Fruit fly (Drosophila melanogaster) whole organism, adult: ENCODE results near the gene Rassf.
A peak's percentile ranks its signal among the peaks of the same experiment; 100 is the strongest.

Experiments
- CG11617 ChIP-seq: fragments of 200-800 bp; sonication (Bioruptor generic); optimal IDR thresholded peaks from 2 replicates; lab custom pipeline; 2017; ENCODE audit warnings: mild to moderate bottlenecking, missing biosample characterization, missing genetic modification reagents, missing genetic modification characterization
- CG12768 ChIP-seq: fragments of 200-800 bp; sonication (Bioruptor generic); optimal IDR thresholded peaks from 2 replicates; lab custom pipeline; 2017; ENCODE audit warnings: missing biosample characterization, missing genetic modification characterization, mild to moderate bottlenecking, moderate library complexity, missing genetic modification reagents
- CG14711 ChIP-seq: fragments of 200-800 bp; sonication (Bioruptor generic); optimal IDR thresholded peaks from 2 replicates; lab custom pipeline; 2018; ENCODE audit warnings: missing biosample characterization, mild to moderate bottlenecking, missing genetic modification characterization, moderate library complexity
- CG1620 ChIP-seq: fragments of 200-800 bp; sonication (Bioruptor generic); optimal IDR thresholded peaks from 2 replicates; lab custom pipeline; 2016; ENCODE audit warnings: missing biosample characterization, missing genetic modification characterization
- CG33017 ChIP-seq: fragments of 200-800 bp; sonication (Bioruptor generic); optimal IDR thresholded peaks from 2 replicates; lab custom pipeline; 2018; ENCODE audit warnings: missing biosample characterization, mild to moderate bottlenecking, missing genetic modification characterization, moderate library complexity
- CG5204 ChIP-seq: fragments of 200-800 bp; sonication (Bioruptor generic); optimal IDR thresholded peaks from 2 replicates; lab custom pipeline; 2016; ENCODE audit warnings: missing biosample characterization, missing genetic modification characterization
- CG7045 ChIP-seq: fragments of 200-800 bp; sonication (Bioruptor generic); optimal IDR thresholded peaks from 2 replicates; lab custom pipeline; 2017; ENCODE audit warnings: missing biosample characterization, mild to moderate bottlenecking, missing genetic modification characterization
- CG7101 ChIP-seq: fragments of 200-800 bp; sonication (Bioruptor generic); optimal IDR thresholded peaks from 2 replicates; lab custom pipeline; 2018; ENCODE audit warnings: missing biosample characterization, mild to moderate bottlenecking, missing genetic modification characterization, moderate library complexity
- Clk ChIP-seq: fragments of 200-800 bp; sonication (Bioruptor generic); optimal IDR thresholded peaks from 2 replicates; lab custom pipeline; 2017; ENCODE audit warnings: missing biosample characterization, missing genetic modification characterization
- Crg-1 ChIP-seq: fragments of 200-800 bp; sonication (Bioruptor generic); optimal IDR thresholded peaks from 2 replicates; lab custom pipeline; 2016; ENCODE audit warnings: missing biosample characterization, missing genetic modification characterization
- Hr96 ChIP-seq: fragments of 200-800 bp; sonication (Bioruptor generic); optimal IDR thresholded peaks from 2 replicates; lab custom pipeline; 2016; ENCODE audit warnings: missing biosample characterization, missing genetic modification characterization
- Mnt ChIP-seq: fragments of 200-800 bp; sonication (Bioruptor generic); optimal IDR thresholded peaks from 2 replicates; lab custom pipeline; 2016; ENCODE audit warnings: missing biosample characterization, mild to moderate bottlenecking, missing genetic modification characterization
- bab1 ChIP-seq: fragments of 200-800 bp; sonication (Bioruptor generic); optimal IDR thresholded peaks from 3 replicates; lab custom pipeline; 2019; ENCODE audit warnings: missing biosample characterization, mild to moderate bottlenecking, missing genetic modification characterization, moderate library complexity
- cic ChIP-seq: fragments of 200-800 bp; sonication (Bioruptor generic); optimal IDR thresholded peaks from 2 replicates; lab custom pipeline; 2017; ENCODE audit warnings: missing biosample characterization, mild to moderate bottlenecking, missing genetic modification characterization, moderate library complexity
- cnc ChIP-seq, 2 experiments: fragments of >200 bp; optimal IDR thresholded peaks; 2 replicates each; lab custom pipeline; 2017
- kay ChIP-seq: fragments of 200-800 bp; sonication (Bioruptor generic); peaks from one replicate; lab custom pipeline; 2016; ENCODE audit warnings: missing biosample characterization, missing genetic modification characterization, borderline replicate concordance
- ovo ChIP-seq: fragments of 200-800 bp; sonication (Bioruptor generic); optimal IDR thresholded peaks from 2 replicates; lab custom pipeline; 2016; ENCODE audit warnings: missing biosample characterization, missing genetic modification characterization
- pad ChIP-seq: fragments of 200-800 bp; sonication (Bioruptor generic); optimal IDR thresholded peaks from 3 replicates; lab custom pipeline; 2017; ENCODE audit warnings: missing biosample characterization, missing genetic modification characterization, mild to moderate bottlenecking, moderate library complexity, missing genetic modification reagents
- tj ChIP-seq: fragments of 200-800 bp; sonication (Bioruptor generic); optimal IDR thresholded peaks from 3 replicates; lab custom pipeline; 2017; ENCODE audit warnings: missing biosample characterization, mild to moderate bottlenecking, missing genetic modification characterization, moderate library complexity
- toe ChIP-seq: fragments of 200-800 bp; sonication (Bioruptor generic); optimal IDR thresholded peaks from 2 replicates; lab custom pipeline; 2016; ENCODE audit warnings: missing biosample characterization, missing genetic modification characterization

The Rassf gene

DNA sequence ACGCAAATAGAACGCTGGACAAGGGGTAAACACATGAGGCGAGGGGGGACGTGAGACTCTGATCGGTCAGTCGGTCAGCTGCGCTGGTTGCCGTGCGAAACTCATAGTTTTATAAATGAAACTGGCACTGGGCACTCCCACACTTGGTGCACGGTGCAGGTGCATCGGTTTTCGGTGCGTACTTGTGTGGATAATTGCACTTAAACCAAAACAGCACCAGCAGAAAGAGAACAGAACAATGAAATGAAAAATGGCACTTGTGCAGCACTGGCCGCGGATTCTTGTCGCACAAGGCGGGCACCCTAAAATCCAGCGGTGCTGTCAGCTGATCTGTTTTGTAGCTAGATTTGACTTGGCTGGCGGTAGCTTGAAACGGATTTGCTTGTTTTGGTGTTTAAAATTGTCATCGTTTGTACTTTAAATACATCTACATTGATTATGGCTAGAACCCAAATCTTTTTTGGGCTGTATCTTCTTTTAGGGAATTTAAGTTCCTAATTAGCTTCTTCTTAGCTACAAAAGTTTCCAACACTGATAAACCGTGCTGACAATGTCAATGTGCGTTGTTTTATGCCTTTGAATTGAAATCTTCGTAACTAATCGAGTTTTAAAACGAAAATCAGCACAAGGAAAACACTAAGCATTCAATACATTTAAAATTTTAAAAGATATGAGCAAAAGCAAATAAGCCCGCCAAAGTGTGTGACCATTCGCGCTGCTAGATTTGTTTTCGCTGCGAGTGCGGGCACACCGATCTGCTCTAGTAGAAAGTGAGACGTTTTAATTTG, at the start of gene Rassf, which contains the start of gene CenB1A:
Rassf (minus strand) TSS at position 249 of the 788 bp plus-strand sequence.
CenB1A (plus strand) TSS at position 718 of the 788 bp plus-strand sequence.
- TF ChIP-seq CG7045 (GFP tag; lab: Kevin White, UChicago) (no peak), CG12768 (peak; percentile 46), CG5204 (no peak), CG33017 (tag; lab: Kevin White, UChicago) (peak; percentile 11), CG7101 (tag; lab: Kevin White, UChicago) (no peak), Hr96 (GFP tag; lab: Kevin White, UChicago) (peak; percentile 62), Mnt (GFP tag; lab: Kevin White, UChicago) (peak; percentile 52), Crg-1 (GFP tag; lab: Kevin White, UChicago) (peak; percentile 48), CG11617 (GFP tag; lab: Kevin White, UChicago) (no peak), pad (GFP tag; lab: Kevin White, UChicago) (peak; percentile 42), CG14711 (tag; lab: Kevin White, UChicago) (no peak), cic (GFP tag; lab: Kevin White, UChicago) (no peak), toe (GFP tag; lab: Kevin White, UChicago) (peak; percentile 72), Clk (GFP tag; lab: Kevin White, UChicago) (peak; percentile 9), bab1 (GFP tag; lab: Kevin White, UChicago) (no peak), cnc (optimal IDR thresholded peaks at IDR 0.05; lab: Kevin White, UChicago) (no peak), tj (no peak), CG1620 (GFP tag; lab: Kevin White, UChicago) (peak; percentile 39), kay (GFP tag; lab: Kevin White, UChicago) (no peak), ovo (peak; percentile 34)

DNA sequence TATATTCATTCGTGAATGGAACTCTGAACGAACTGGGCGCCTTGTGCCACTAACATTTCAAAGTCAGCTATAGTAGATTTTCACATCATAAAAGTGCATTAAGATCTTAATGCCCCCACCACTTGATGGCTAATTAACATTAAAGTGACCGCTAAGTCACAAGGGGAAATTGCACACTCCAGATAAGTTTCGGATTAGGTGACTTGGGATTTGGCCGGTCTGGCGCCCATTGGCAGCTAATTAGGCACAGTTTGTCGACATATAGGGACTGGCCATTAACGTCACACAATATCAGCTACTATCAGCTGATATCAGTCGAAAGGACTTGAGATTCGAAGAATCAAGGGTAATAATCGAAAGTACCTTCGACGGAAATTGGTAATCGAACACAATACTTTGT, 46.9 kb upstream of the Rassf start:
- peak; percentile 60 for TF ChIP-seq cic (GFP tag; lab: Kevin White, UChicago)
- TF ChIP-seq CG11617 (GFP tag; lab: Kevin White, UChicago), result no peak

DNA sequence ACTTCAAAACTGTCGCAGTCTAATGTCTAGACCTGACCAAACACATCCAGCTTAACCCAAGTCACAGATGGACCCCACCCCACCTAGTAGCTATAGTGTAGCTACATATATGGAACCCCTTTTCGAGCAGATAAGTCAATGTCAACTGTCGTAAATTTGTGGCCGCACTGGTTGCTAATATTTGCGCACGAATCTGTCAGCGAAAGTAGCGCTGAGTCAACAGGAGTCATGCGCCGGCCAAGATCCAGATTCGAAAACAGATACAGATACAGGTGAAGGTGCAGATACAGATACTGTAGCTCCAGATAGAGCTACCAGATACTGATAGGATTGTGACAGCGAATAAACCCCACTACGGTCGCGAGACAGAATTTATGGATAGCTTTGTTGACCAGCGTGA, 46.4 kb upstream of the Rassf start:
- TF ChIP-seq kay (GFP tag; lab: Kevin White, UChicago) (no peak), CG12768 (peak; percentile 73), bab1 (GFP tag; lab: Kevin White, UChicago) (no peak), CG7101 (tag; lab: Kevin White, UChicago) (peak; percentile 56), Clk (GFP tag; lab: Kevin White, UChicago) (peak; percentile 21), Crg-1 (GFP tag; lab: Kevin White, UChicago) (peak; percentile 27), CG1620 (GFP tag; lab: Kevin White, UChicago) (no peak), CG7045 (GFP tag; lab: Kevin White, UChicago) (peak; percentile 48), ovo (no peak), pad (GFP tag; lab: Kevin White, UChicago) (peak; percentile 24), cic (GFP tag; lab: Kevin White, UChicago) (peak; percentile 88), CG14711 (tag; lab: Kevin White, UChicago) (no peak), tj (no peak), cnc (optimal IDR thresholded peaks at IDR 0.05; lab: Kevin White, UChicago) (no peak), toe (GFP tag; lab: Kevin White, UChicago) (no peak), Hr96 (GFP tag; lab: Kevin White, UChicago) (peak; percentile 21), Mnt (GFP tag; lab: Kevin White, UChicago) (peak; percentile 54), CG5204 (peak; percentile 29), CG11617 (GFP tag; lab: Kevin White, UChicago) (peak; percentile 53), CG33017 (tag; lab: Kevin White, UChicago) (peak; percentile 62)

DNA sequence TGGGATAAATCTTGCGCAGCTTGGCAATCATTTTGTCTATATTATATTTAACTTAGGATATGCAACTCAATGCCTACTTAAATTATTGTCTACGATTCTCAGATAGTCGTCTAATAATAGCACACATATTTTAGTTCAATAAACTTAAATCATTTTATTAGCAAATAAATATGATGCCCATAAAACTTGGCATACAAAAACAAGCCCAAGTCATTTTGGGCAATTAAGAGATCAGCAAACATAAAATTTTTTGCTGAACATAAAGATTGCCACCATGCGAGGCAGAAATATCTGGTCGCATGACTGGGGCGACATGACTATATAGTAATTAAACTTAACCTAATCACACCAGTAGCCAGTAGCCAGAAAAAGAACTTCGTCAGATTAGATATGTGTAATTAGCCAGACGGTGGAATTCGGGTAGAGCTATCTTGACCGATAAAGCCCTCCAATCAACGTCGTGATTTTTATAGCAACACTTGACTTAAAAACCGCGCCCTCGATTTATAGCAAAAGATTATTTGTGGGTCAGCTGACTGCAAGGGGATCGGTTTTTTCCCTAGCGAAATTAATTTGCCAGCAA, 43.6 kb upstream of the Rassf start, which contains the start of gene CG13829:
CG13829 (minus strand) TSS at position 51 of the 583 bp plus-strand sequence.
- peak; percentile 35 for TF ChIP-seq kay (GFP tag; lab: Kevin White, UChicago)
- no peak for TF ChIP-seq CG5204

DNA sequence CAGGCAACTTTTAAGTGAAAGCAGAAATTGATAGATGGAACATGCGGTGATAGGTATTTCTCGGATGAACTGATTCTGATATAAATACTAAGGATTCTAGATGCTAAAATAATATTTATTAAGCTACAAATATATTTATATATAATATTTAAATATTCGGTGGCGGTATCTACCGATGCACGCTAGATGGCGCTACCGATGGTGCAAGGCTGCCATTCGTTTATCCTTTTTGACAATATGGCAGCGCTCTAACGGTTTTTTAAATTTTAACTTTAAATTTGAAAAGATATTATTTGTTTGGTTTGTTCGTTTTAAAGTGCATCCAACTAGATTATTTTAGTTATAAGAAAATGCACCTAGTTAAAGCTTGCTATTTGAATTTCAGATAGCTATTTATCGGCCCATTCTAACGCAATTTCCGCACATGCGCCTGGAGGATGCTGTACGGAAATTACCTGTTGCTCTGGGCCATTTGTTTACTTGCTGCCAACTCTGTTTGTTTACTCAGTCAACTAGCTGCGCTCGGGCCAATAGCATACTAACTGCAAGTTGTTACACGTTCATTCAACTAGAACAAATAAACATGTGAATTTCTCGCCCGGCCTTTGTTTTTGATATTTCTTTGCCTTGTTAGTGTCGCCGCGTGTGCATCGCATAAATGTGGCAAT, 41.7 kb upstream of the Rassf start, which contains the start of gene VhaAC39-2:
VhaAC39-2 (minus strand) TSS at position 28 of the 668 bp plus-strand sequence.
- TF ChIP-seq tj, result no peak
- no peak for TF ChIP-seq cnc (optimal IDR thresholded peaks at IDR 0.05; lab: Kevin White, UChicago)
- TF ChIP-seq kay (GFP tag; lab: Kevin White, UChicago), result peak; percentile 11
- peak; percentile 80 for TF ChIP-seq cic (GFP tag; lab: Kevin White, UChicago)
- TF ChIP-seq pad (GFP tag; lab: Kevin White, UChicago), result no peak
- TF ChIP-seq Crg-1 (GFP tag; lab: Kevin White, UChicago), result no peak
- no peak for TF ChIP-seq Clk (GFP tag; lab: Kevin White, UChicago)
- TF ChIP-seq CG5204, result no peak
- peak; percentile 64 for TF ChIP-seq CG7045 (GFP tag; lab: Kevin White, UChicago)
- TF ChIP-seq toe (GFP tag; lab: Kevin White, UChicago), result peak; percentile 36
- TF ChIP-seq CG12768, result no peak
- TF ChIP-seq CG11617 (GFP tag; lab: Kevin White, UChicago), result no peak
- peak; percentile 26 for TF ChIP-seq Hr96 (GFP tag; lab: Kevin White, UChicago)
- TF ChIP-seq CG33017 (tag; lab: Kevin White, UChicago), result no peak
- TF ChIP-seq bab1 (GFP tag; lab: Kevin White, UChicago), result no peak
